Fruit fly (Drosophila melanogaster): ENCODE results near the gene CG1737.
A peak's percentile ranks its signal among the peaks of the same experiment; 100 is the strongest.

The CG1737 gene

dm6 chrX:11379139-11379538 lies 28.7 kb downstream of the CG1737 start (continued):
- TF ChIP-seq sug (tag; optimal IDR thresholded peaks at IDR 0.05) (peak; percentile 40), h (optimal IDR thresholded peaks at IDR 0.05) (no peak), CG3847 (GFP tag; IDR thresholded peaks at IDR 0.05) (peak; percentile 41), Ets65A (GFP tag) (peak; percentile 47), CG1602 (GFP tag; optimal IDR thresholded peaks at IDR 0.05) (no peak), HmgZ (tag; optimal IDR thresholded peaks at IDR 0.05) (peak; percentile 35), slp2 (GFP tag; optimal IDR thresholded peaks at IDR 0.05) (no peak), Blimp-1 (GFP tag; optimal IDR thresholded peaks at IDR 0.05) (peak; percentile 32), Pdp1 (GFP tag; optimal IDR thresholded peaks at IDR 0.05) (peak in 1 of 2 experiments; percentile 41), Chrac-16 (GFP tag; optimal IDR thresholded peaks at IDR 0.05) (peak; percentile 12), CG2120 (GFP tag; optimal IDR thresholded peaks at IDR 0.05) (peak; percentile 39), Hmr (GFP tag; optimal IDR thresholded peaks at IDR 0.05) (peak; percentile 61), CG31224 (GFP tag; IDR thresholded peaks at IDR 0.05) (peak; percentile 45; the same call in 1 of the 2 replicates), Nf-YB (GFP tag; optimal IDR thresholded peaks at IDR 0.05) (no peak), Camta (GFP tag; optimal IDR thresholded peaks at IDR 0.05) (peak; percentile 8), Kr (GFP tag; optimal IDR thresholded peaks at IDR 0.05) (no peak), vfl (GFP tag; optimal IDR thresholded peaks at IDR 0.05) (no peak), CG17912 (GFP tag; optimal IDR thresholded peaks at IDR 0.05) (peak; percentile 14), Xbp1 (GFP tag; optimal IDR thresholded peaks at IDR 0.05) (peak; percentile 19), CG10267 (tag; optimal IDR thresholded peaks at IDR 0.05) (peak; percentile 10), CG7839 (tag; optimal IDR thresholded peaks at IDR 0.05) (peak; percentile 68), Oli (tag; optimal IDR thresholded peaks at IDR 0.05) (peak; percentile 7), unpg (GFP tag; optimal IDR thresholded peaks at IDR 0.05) (peak; percentile 58), HHEX (GFP tag; optimal IDR thresholded peaks at IDR 0.05) (peak; percentile 29), CG12071 (GFP tag; optimal IDR thresholded peaks at IDR 0.05) (peak; percentile 39), so (GFP tag; IDR thresholded peaks at IDR 0.05) (peak; percentile 23; the same call in 1 of the 3 replicates), CG15479 (GFP tag; optimal IDR thresholded peaks at IDR 0.05) (no peak), CG32532 (GFP tag; IDR thresholded peaks at IDR 0.05) (peak; percentile 57; the same call in 1 of the 2 replicates), prd (optimal IDR thresholded peaks at IDR 0.05) (no peak), prd (GFP tag; IDR thresholded peaks at IDR 0.05) (peak; percentile 55), CG7556 (GFP tag; optimal IDR thresholded peaks at IDR 0.05) (peak; percentile 33), CG18262 (tag; optimal IDR thresholded peaks at IDR 0.05) (peak; percentile 42), wdn (GFP tag; IDR thresholded peaks at IDR 0.05) (0 out of 2 replicates have a peak, but pooled peaks have one; percentile 10), CG3281 (GFP tag; optimal IDR thresholded peaks at IDR 0.05) (peak; percentile 63), CG13296 (GFP tag; optimal IDR thresholded peaks at IDR 0.05) (peak; percentile 51), Fer2 (tag; optimal IDR thresholded peaks at IDR 0.05) (peak; percentile 29), Bteb2 (GFP tag; optimal IDR thresholded peaks at IDR 0.05) (peak; percentile 6), cwo (GFP tag; optimal IDR thresholded peaks at IDR 0.05) (peak; percentile 45), Mrtf (GFP tag; IDR thresholded peaks at IDR 0.05) (0 out of 3 replicates have a peak, but pooled peaks have one; percentile 20), CG2712 (tag; optimal IDR thresholded peaks at IDR 0.05) (peak; percentile 50), CG6689 (GFP tag; IDR thresholded peaks at IDR 0.05) (peak; percentile 49), Dbx (GFP tag; IDR thresholded peaks at IDR 0.05) (peak; percentile 58; the same call in 2 of the 3 replicates), kah (GFP tag; optimal IDR thresholded peaks at IDR 0.05) (no peak), pb (GFP tag; optimal IDR thresholded peaks at IDR 0.05) (no peak), Sox102F (GFP tag; optimal IDR thresholded peaks at IDR 0.05) (peak; percentile 44), CG17385 (GFP tag; optimal IDR thresholded peaks at IDR 0.05) (peak; percentile 48), pan (optimal IDR thresholded peaks at IDR 0.05) (no peak), pan (GFP tag; optimal IDR thresholded peaks at IDR 0.05 in 1 of 2, IDR thresholded peaks at IDR 0.05 in 1 of 2) (peak in 1 of 2 experiments; percentile 58), sr (GFP tag; IDR thresholded peaks at IDR 0.05) (peak; percentile 16; the same call in 1 of the 3 replicates), CoRest (tag; optimal IDR thresholded peaks at IDR 0.05) (peak; percentile 41), Nf-YC (tag; optimal IDR thresholded peaks at IDR 0.05) (peak; percentile 52)
